Worm (Caenorhabditis elegans) whole organism, L1 larva: ENCODE measurements around the gene paml-1.

Experiments
- F16B12.6 ChIP-seq: fragments of 150-350 bp; optimal IDR thresholded peaks from 2 replicates; lab custom pipeline; 2014; ENCODE audit warnings: missing biosample characterization, missing genetic modification characterization
- alr-1 ChIP-seq: fragments of 200-800 bp; sonication (Bioruptor generic); optimal IDR thresholded peaks from 2 replicates; lab custom pipeline; 2018; ENCODE audit warnings: borderline replicate concordance, mild to moderate bottlenecking, missing genetic modification characterization, missing compliant biosample characterization
- aly-2 ChIP-seq: fragments of 150-350 bp; optimal IDR thresholded peaks from 2 replicates; lab custom pipeline; 2014; ENCODE audit warnings: missing biosample characterization, missing genetic modification characterization
- ama-1 ChIP-seq: fragments of 150-350 bp; optimal IDR thresholded peaks from 2 replicates; lab custom pipeline; 2014
- blmp-1 ChIP-seq: fragments of 150-350 bp; optimal IDR thresholded peaks from 2 replicates; lab custom pipeline; 2014; ENCODE audit warnings: missing biosample characterization, missing genetic modification characterization
- ceh-88 ChIP-seq: fragments of 200-800 bp; sonication (Bioruptor generic); IDR thresholded peaks from 2 replicates; pipeline ENCODE4 v1.3.6; 2022; ENCODE audit warnings: missing genetic modification characterization, missing compliant biosample characterization
- ceh-90 ChIP-seq: sonication (generic microtip); optimal IDR thresholded peaks from 2 replicates; lab custom pipeline; 2016; ENCODE audit warnings: missing genetic modification characterization, missing compliant biosample characterization
- ces-1 ChIP-seq: fragments of 150-350 bp; optimal IDR thresholded peaks from 2 replicates; lab custom pipeline; 2014; ENCODE audit warnings: missing biosample characterization, missing genetic modification reagents, missing genetic modification characterization
- dpl-1 ChIP-seq, 3 experiments: fragments of 150-350 bp in 2 of 3; sonication (generic microtip) in 1 of 3; optimal IDR thresholded peaks; 2 replicates each; lab custom pipeline; 2014 to 2017; ENCODE audit warnings: missing biosample characterization in 3 of 3, missing genetic modification characterization in 3 of 3, missing genetic modification reagents in 3 of 3
- dsc-1 ChIP-seq: sonication (generic microtip); optimal IDR thresholded peaks from 2 replicates; lab custom pipeline; 2016; ENCODE audit warnings: mild to moderate bottlenecking, missing genetic modification characterization, missing compliant biosample characterization
- efl-3 ChIP-seq: fragments of 200-800 bp; sonication (Bioruptor generic); optimal IDR thresholded peaks from 2 replicates; lab custom pipeline; 2018; ENCODE audit warnings: mild to moderate bottlenecking, missing genetic modification characterization, missing compliant biosample characterization
- egl-13 ChIP-seq: sonication (generic microtip); optimal IDR thresholded peaks from 2 replicates; lab custom pipeline; 2016; ENCODE audit warnings: missing genotype, missing genetic modification reagents, missing genetic modification characterization, missing compliant biosample characterization
- elt-3 ChIP-seq, 6 experiments: fragments of 150-350 bp in 1 of 6; sonication (generic microtip); optimal IDR thresholded peaks; 2 replicates each; lab custom pipeline; 2017 to 2018; ENCODE audit warnings: missing biosample characterization in 6 of 6, missing genetic modification characterization in 6 of 6, inconsistent platforms in 1 of 6
- ets-5 ChIP-seq: fragments of 200-800 bp; sonication (Bioruptor generic); IDR thresholded peaks from 2 replicates; pipeline ENCODE4 v1.3.6; 2022; ENCODE audit warnings: missing genetic modification characterization, missing compliant biosample characterization
- fkh-10 ChIP-seq: sonication (generic microtip); optimal IDR thresholded peaks from 2 replicates; lab custom pipeline; 2017; ENCODE audit warnings: missing biosample characterization, missing genetic modification reagents, missing genetic modification characterization
- fkh-4 ChIP-seq: sonication (generic microtip); optimal IDR thresholded peaks from 2 replicates; lab custom pipeline; 2016; ENCODE audit warnings: missing compliant biosample characterization, missing genetic modification characterization, borderline replicate concordance
- fos-1 ChIP-seq: fragments of 150-350 bp; optimal IDR thresholded peaks from 2 replicates; lab custom pipeline; 2014; ENCODE audit warnings: missing biosample characterization, missing genetic modification characterization
- hlh-17 ChIP-seq: fragments of 200-800 bp; sonication (Bioruptor generic); optimal IDR thresholded peaks from 2 replicates; lab custom pipeline; 2018; ENCODE audit warnings: missing genetic modification characterization, mild to moderate bottlenecking, missing compliant biosample characterization, moderate library complexity, borderline replicate concordance
- hlh-4 ChIP-seq: sonication (generic microtip); optimal IDR thresholded peaks from 2 replicates; lab custom pipeline; 2016; ENCODE audit warnings: mild to moderate bottlenecking, missing genetic modification characterization, missing compliant biosample characterization
- isw-1 ChIP-seq: fragments of 200-800 bp; sonication (Bioruptor generic); IDR thresholded peaks from 2 replicates; pipeline ENCODE4 v1.3.6; 2022; ENCODE audit warnings: missing genetic modification characterization, missing compliant biosample characterization
- jun-1 ChIP-seq: fragments of 150-350 bp; optimal IDR thresholded peaks from 2 replicates; lab custom pipeline; 2014; ENCODE audit warnings: missing biosample characterization, missing genetic modification reagents, missing genetic modification characterization
- lin-14 ChIP-seq: fragments of 200-800 bp; sonication (Bioruptor generic); optimal IDR thresholded peaks from 2 replicates; lab custom pipeline; 2018; ENCODE audit warnings: mild to moderate bottlenecking, missing genetic modification characterization, moderate library complexity, missing compliant biosample characterization
- lin-39 ChIP-seq: fragments of 150-350 bp; optimal IDR thresholded peaks from 2 replicates; lab custom pipeline; 2014; ENCODE audit warnings: missing biosample characterization, missing genetic modification reagents, missing genetic modification characterization
- lir-3 ChIP-seq: sonication (generic microtip); optimal IDR thresholded peaks from 2 replicates; lab custom pipeline; 2016; ENCODE audit warnings: mild to moderate bottlenecking, missing genetic modification characterization, moderate library complexity, missing compliant biosample characterization; ENCODE audit not compliant: poor library complexity
- lsy-2 ChIP-seq, 2 experiments: fragments of 150-350 bp; optimal IDR thresholded peaks; 2 replicates each; lab custom pipeline; 2014; ENCODE audit warnings: missing biosample characterization in 2 of 2, missing genetic modification characterization in 2 of 2
- mdl-1 ChIP-seq, 2 experiments: fragments of 150-350 bp; optimal IDR thresholded peaks; 2 replicates each; lab custom pipeline; 2014 to 2017; ENCODE audit warnings: missing biosample characterization in 2 of 2, missing genetic modification characterization in 2 of 2, inconsistent platforms in 1 of 2
- mef-2 ChIP-seq: fragments of 150-350 bp; optimal IDR thresholded peaks from 2 replicates; lab custom pipeline; 2014; ENCODE audit warnings: missing biosample characterization, missing genetic modification characterization
- nhr-11 ChIP-seq: fragments of 150-350 bp; optimal IDR thresholded peaks from 2 replicates; lab custom pipeline; 2014; ENCODE audit warnings: missing biosample characterization, missing genetic modification characterization
- nhr-19 ChIP-seq: fragments of 200-800 bp; sonication (Bioruptor generic); conservative IDR thresholded peaks from 2 replicates; pipeline ENCODE4 v1.3.6; 2022; ENCODE audit warnings: missing genetic modification characterization, missing compliant biosample characterization
- nhr-28 ChIP-seq: fragments of 150-350 bp; optimal IDR thresholded peaks from 2 replicates; lab custom pipeline; 2014; ENCODE audit warnings: missing biosample characterization, missing genetic modification characterization
- nhr-47 ChIP-seq: sonication (generic microtip); optimal IDR thresholded peaks from 2 replicates; lab custom pipeline; 2016; ENCODE audit warnings: mild to moderate bottlenecking, missing genetic modification characterization, moderate library complexity, missing compliant biosample characterization
- nhr-71 ChIP-seq: sonication (generic microtip); optimal IDR thresholded peaks from 2 replicates; lab custom pipeline; 2016; ENCODE audit warnings: mild to moderate bottlenecking, missing genetic modification characterization, moderate library complexity, missing compliant biosample characterization
- nhr-76 ChIP-seq: sonication (generic microtip); optimal IDR thresholded peaks from 2 replicates; lab custom pipeline; 2017; ENCODE audit warnings: missing biosample characterization, missing genetic modification characterization
- nhr-84 ChIP-seq: sonication (generic microtip); optimal IDR thresholded peaks from 2 replicates; lab custom pipeline; 2017; ENCODE audit warnings: missing biosample characterization, missing genetic modification characterization
- nhr-90 ChIP-seq: sonication (generic microtip); optimal IDR thresholded peaks from 2 replicates; lab custom pipeline; 2016; ENCODE audit warnings: mild to moderate bottlenecking, missing genetic modification characterization, missing compliant biosample characterization; ENCODE audit not compliant: poor library complexity
- pag-3 ChIP-seq: sonication (generic microtip); optimal IDR thresholded peaks from 2 replicates; lab custom pipeline; 2017; ENCODE audit warnings: missing genetic modification characterization, mild to moderate bottlenecking, missing compliant biosample characterization, antibody characterized with exemption, borderline replicate concordance; ENCODE audit not compliant: insufficient read depth
- pax-3 ChIP-seq: fragments of 200-800 bp; sonication (Bioruptor generic); optimal IDR thresholded peaks from 2 replicates; lab custom pipeline; 2018; ENCODE audit warnings: mild to moderate bottlenecking, missing genetic modification characterization, moderate library complexity, missing compliant biosample characterization
- pqm-1 ChIP-seq: sonication (generic microtip); optimal IDR thresholded peaks from 3 replicates; lab custom pipeline; 2017; ENCODE audit warnings: missing biosample characterization, missing genetic modification characterization
- skn-1 ChIP-seq: fragments of 150-350 bp; optimal IDR thresholded peaks from 2 replicates; lab custom pipeline; 2014; ENCODE audit warnings: missing biosample characterization, missing genetic modification characterization
- snpc-4 ChIP-seq: fragments of 150-350 bp; optimal IDR thresholded peaks from 2 replicates; lab custom pipeline; 2014; ENCODE audit warnings: missing biosample characterization, missing genetic modification characterization
- sox-4 ChIP-seq: sonication (generic microtip); optimal IDR thresholded peaks from 2 replicates; lab custom pipeline; 2016; ENCODE audit warnings: missing genetic modification characterization, missing compliant biosample characterization
- sup-37 ChIP-seq: fragments of 200-800 bp; sonication (Bioruptor generic); optimal IDR thresholded peaks from 2 replicates; lab custom pipeline; 2018; ENCODE audit warnings: mild to moderate bottlenecking, missing genetic modification characterization, missing compliant biosample characterization
- swsn-7 ChIP-seq: sonication (generic microtip); optimal IDR thresholded peaks from 2 replicates; lab custom pipeline; 2016; ENCODE audit warnings: missing genetic modification characterization, missing compliant biosample characterization
- tbx-2 ChIP-seq: sonication (generic microtip); optimal IDR thresholded peaks from 2 replicates; lab custom pipeline; 2016; ENCODE audit warnings: missing genetic modification characterization, missing compliant biosample characterization
- tlp-1 ChIP-seq: fragments of 150-350 bp; optimal IDR thresholded peaks from 2 replicates; lab custom pipeline; 2014; ENCODE audit warnings: missing biosample characterization, missing genetic modification characterization
- unc-30 ChIP-seq: sonication (generic microtip); optimal IDR thresholded peaks from 2 replicates; lab custom pipeline; 2017; ENCODE audit warnings: missing biosample characterization, missing genetic modification characterization
- unc-62 ChIP-seq: fragments of 150-350 bp; optimal IDR thresholded peaks from 2 replicates; lab custom pipeline; 2014; ENCODE audit warnings: missing biosample characterization, missing genetic modification reagents, missing genetic modification characterization
- unc-86 ChIP-seq: sonication (generic microtip); optimal IDR thresholded peaks from 2 replicates; lab custom pipeline; 2016; ENCODE audit warnings: missing genetic modification characterization, missing compliant biosample characterization
- vab-15 ChIP-seq: sonication (generic microtip); optimal IDR thresholded peaks from 2 replicates; lab custom pipeline; 2017; ENCODE audit warnings: missing genotype, mild to moderate bottlenecking, missing genetic modification characterization, missing compliant biosample characterization
- zag-1 ChIP-seq: fragments of 150-350 bp; optimal IDR thresholded peaks from 2 replicates; lab custom pipeline; 2014; ENCODE audit warnings: missing biosample characterization, missing genetic modification characterization
- ztf-11 ChIP-seq, 2 experiments: sonication (generic microtip); optimal IDR thresholded peaks; 2 replicates each; lab custom pipeline; 2016 to 2017; ENCODE audit warnings: missing genetic modification characterization in 2 of 2, missing biosample characterization in 1 of 2, missing compliant biosample characterization in 1 of 2
- ztf-4 ChIP-seq: fragments of 150-350 bp; optimal IDR thresholded peaks from 2 replicates; lab custom pipeline; 2014; ENCODE audit warnings: missing biosample characterization, missing genetic modification characterization

The paml-1 gene

ce11 chrIII:10248441-10249137 is 14.7 kb upstream of the paml-1 start, which contains the start of the genes div-1 and cor-1:
TSS of gene div-1 (minus strand) at chrIII:10248559.
TSS of gene cor-1 (plus strand) at chrIII:10249111.
- no peak for TF ChIP-seq mdl-1 (tag; optimal IDR thresholded peaks at IDR 0.05; lab: Kevin White, UChicago)
- TF ChIP-seq nhr-28 (tag; lab: Kevin White, UChicago) = no peak
- TF ChIP-seq pax-3 (tag; lab: Kevin White, UChicago) = no peak
- TF ChIP-seq efl-3 = no peak
- TF ChIP-seq ztf-11 (tag; optimal IDR thresholded peaks at IDR 0.05; lab: Kevin White, UChicago) = no peak
- peak; percentile 57 for TF ChIP-seq nhr-47 (tag; lab: Kevin White, UChicago)
- no peak for TF ChIP-seq fos-1
- no peak for TF ChIP-seq zag-1 (tag; lab: Kevin White, UChicago)
- TF ChIP-seq lir-3 (tag; lab: Kevin White, UChicago) = no peak
- TF ChIP-seq nhr-11 = no peak
- no peak for TF ChIP-seq alr-1
- no peak for TF ChIP-seq ama-1 (lab: Kevin White, UChicago)
- no peak for TF ChIP-seq unc-62 (GFP tag; lab: Kevin White, UChicago)
- TF ChIP-seq pag-3 (tag; lab: Kevin White, UChicago) = no peak
- TF ChIP-seq isw-1 (GFP tag; lab: Robert Waterston, UW) = peak; percentile 16; the same call in 1 of the 2 replicates
- TF ChIP-seq ztf-4 = no peak
- TF ChIP-seq nhr-90 (tag; lab: Kevin White, UChicago) = peak; percentile 16
- no peak for TF ChIP-seq unc-86 (tag; lab: Kevin White, UChicago)
- no peak for TF ChIP-seq ets-5
- TF ChIP-seq lin-14 (GFP tag; lab: Kevin White, UChicago) = peak; percentile 66
- TF ChIP-seq F16B12.6 (tag; lab: Kevin White, UChicago) = peak; percentile 39
- no peak for TF ChIP-seq fkh-10 (GFP tag; lab: Kevin White, UChicago)
- TF ChIP-seq pqm-1 (tag; lab: Kevin White, UChicago) = no peak
- TF ChIP-seq egl-13 (tag; lab: Kevin White, UChicago) = no peak
- peak; percentile 31 for TF ChIP-seq swsn-7 (tag; lab: Kevin White, UChicago)
- TF ChIP-seq tbx-2 (tag; lab: Kevin White, UChicago) = peak; percentile 54
- TF ChIP-seq lin-39 = no peak
- no peak for TF ChIP-seq ceh-90 (tag; lab: Kevin White, UChicago)
- TF ChIP-seq ceh-88 (GFP tag; lab: Robert Waterston, UW) = no peak
- peak; percentile 32 for TF ChIP-seq skn-1 (tag; lab: Kevin White, UChicago)
- no peak for TF ChIP-seq vab-15 (tag; lab: Kevin White, UChicago)
- no peak for TF ChIP-seq tlp-1
- TF ChIP-seq nhr-71 (tag; lab: Kevin White, UChicago) = peak; percentile 57
- no peak for TF ChIP-seq hlh-4 (tag; lab: Kevin White, UChicago)
- no peak for TF ChIP-seq sup-37 (GFP tag; lab: Kevin White, UChicago)
- TF ChIP-seq jun-1 (tag; lab: Kevin White, UChicago) = no peak
- TF ChIP-seq aly-2 = no peak
- no peak for TF ChIP-seq sox-4 (tag; lab: Kevin White, UChicago)
- TF ChIP-seq blmp-1 = no peak
- TF ChIP-seq dsc-1 (tag; lab: Kevin White, UChicago) = peak; percentile 40
- TF ChIP-seq nhr-76 (tag; lab: Kevin White, UChicago) = no peak
- TF ChIP-seq mef-2 = no peak
- TF ChIP-seq dpl-1 (GFP tag; optimal IDR thresholded peaks at IDR 0.05; lab: Kevin White, UChicago) = peak; percentile 73 to 89 (median 87)
- no peak for TF ChIP-seq hlh-17
- peak; percentile 28 for TF ChIP-seq nhr-19
- no peak for TF ChIP-seq fkh-4 (tag; lab: Kevin White, UChicago)
- no peak for TF ChIP-seq unc-30 (tag; lab: Kevin White, UChicago)
- TF ChIP-seq ces-1 = no peak
- TF ChIP-seq nhr-84 (tag; lab: Kevin White, UChicago) = no peak
- TF ChIP-seq lsy-2 (tag; optimal IDR thresholded peaks at IDR 0.05; lab: Kevin White, UChicago) = peak; percentile 20 to 75
- TF ChIP-seq snpc-4 (tag; lab: Kevin White, UChicago) = peak; percentile 22
- TF ChIP-seq elt-3 (tag; optimal IDR thresholded peaks at IDR 0.05; lab: Kevin White, UChicago) = no peak
